Worm (Caenorhabditis elegans) whole organism, L4 larva: ENCODE results near the gene fbxa-157.
"Not testable (repeated sequence)": the region's sequence is repeated elsewhere in the genome, so short reads cannot be mapped to it uniquely, and the experiment has no call there.

Experiments
- Y5F2A.4 ChIP-seq: fragments of 200-800 bp; sonication (Bioruptor generic); optimal IDR thresholded peaks from 2 replicates; lab custom pipeline; 2018; ENCODE audit warnings: mild to moderate bottlenecking, missing genetic modification characterization, missing compliant biosample characterization
- ceh-82 ChIP-seq: sonication (generic microtip); optimal IDR thresholded peaks from 2 replicates; lab custom pipeline; 2017; ENCODE audit warnings: missing biosample characterization, missing genetic modification characterization
- lsy-2 ChIP-seq, 2 experiments: fragments of 150-350 bp in 1 of 2; sonication (generic microtip) in 1 of 2; optimal IDR thresholded peaks; 2 replicates each; lab custom pipeline; 2014 to 2017; ENCODE audit warnings: missing biosample characterization in 2 of 2, missing genetic modification characterization in 2 of 2
- mdl-1 ChIP-seq, 2 experiments: fragments of 150-350 bp in 1 of 2; sonication (generic microtip) in 1 of 2; optimal IDR thresholded peaks; 2 replicates each; lab custom pipeline; 2014 to 2017; ENCODE audit warnings: missing biosample characterization in 2 of 2, missing genetic modification characterization in 2 of 2
- mxl-2 ChIP-seq: fragments of 200-800 bp; sonication (Bioruptor generic); conservative IDR thresholded peaks from 2 replicates; pipeline ENCODE4 v1.3.6; 2022; ENCODE audit warnings: missing genetic modification reagents, missing genetic modification characterization, missing compliant biosample characterization
- zip-11 ChIP-seq: fragments of 200-800 bp; sonication (Bioruptor generic); IDR thresholded peaks from 2 replicates; pipeline ENCODE4 v1.3.6; 2022; ENCODE audit warnings: missing genetic modification characterization, missing compliant biosample characterization

- not testable (repeated sequence) for TF ChIP-seq Y5F2A.4 (GFP tag; lab: Kevin White, UChicago); zip-11 (GFP tag; lab: Robert Waterston, UW); lsy-2 (tag; optimal IDR thresholded peaks at IDR 0.05; lab: Kevin White, UChicago); ceh-82 (tag; lab: Kevin White, UChicago); mdl-1 (tag; optimal IDR thresholded peaks at IDR 0.05; lab: Kevin White, UChicago); mxl-2
Observed at ce11 chrV:17865309-17865708, 34.3 kb upstream of the fbxa-157 start, which contains the start of gene Y59A8A.8.
